Fruit fly (Drosophila melanogaster) whole organism, wandering third instar larva: Measurements from ENCODE around the gene CG43339.

Experiments used
- Abd-B ChIP-seq: fragments of >200 bp; optimal IDR thresholded peaks from 2 replicates; lab custom pipeline; 2017; ENCODE audit warnings: missing biosample characterization, missing genetic modification characterization
- CG32264 ChIP-seq: fragments of 200-800 bp; sonication (Bioruptor generic); optimal IDR thresholded peaks from 2 replicates; lab custom pipeline; 2016; ENCODE audit warnings: missing biosample characterization, missing genetic modification characterization
- CG9705 ChIP-seq: fragments of 200-800 bp; sonication (Bioruptor generic); optimal IDR thresholded peaks from 2 replicates; lab custom pipeline; 2018; ENCODE audit warnings: missing biosample characterization, mild to moderate bottlenecking, missing genetic modification characterization
- CrebA ChIP-seq: fragments of 200-800 bp; sonication (Bioruptor generic); optimal IDR thresholded peaks from 2 replicates; lab custom pipeline; 2016; ENCODE audit warnings: missing biosample characterization, mild to moderate bottlenecking, missing genetic modification characterization, borderline replicate concordance
- Dfd ChIP-seq: fragments of >200 bp; optimal IDR thresholded peaks from 2 replicates; lab custom pipeline; 2017; ENCODE audit warnings: missing biosample characterization, missing genetic modification characterization
- Dif ChIP-seq: fragments of 200-275, 200-300 bp; sonication (Bioruptor generic); optimal IDR thresholded peaks from 2 replicates; lab custom pipeline; 2018; ENCODE audit warnings: missing biosample characterization, missing genetic modification characterization; ENCODE audit not compliant: partially characterized antibody
- GATAd ChIP-seq: sonication (Bioruptor generic); optimal IDR thresholded peaks from 2 replicates; lab custom pipeline; 2016; ENCODE audit warnings: missing biosample characterization, missing genetic modification characterization
- HLH106 ChIP-seq: fragments of 200-800 bp; optimal IDR thresholded peaks from 3 replicates; lab custom pipeline; 2019; ENCODE audit warnings: missing biosample characterization, mild to moderate bottlenecking, missing genetic modification characterization, moderate library complexity
- Hnf4 ChIP-seq: fragments of 200-800 bp; sonication (Bioruptor generic); optimal IDR thresholded peaks from 2 replicates; lab custom pipeline; 2016; ENCODE audit warnings: missing biosample characterization, mild to moderate bottlenecking, missing genetic modification characterization
- Hr78 ChIP-seq: fragments of >200 bp; optimal IDR thresholded peaks from 2 replicates; lab custom pipeline; 2017; ENCODE audit warnings: missing biosample characterization, missing genetic modification characterization
- Hr83 ChIP-seq: fragments of 200-300 bp; sonication (Bioruptor generic); optimal IDR thresholded peaks from 2 replicates; lab custom pipeline; 2016; ENCODE audit warnings: missing biosample characterization, mild to moderate bottlenecking, missing genetic modification characterization, moderate library complexity; ENCODE audit not compliant: poor library complexity, severe bottlenecking
- Jra ChIP-seq: sonication (Bioruptor generic); optimal IDR thresholded peaks from 2 replicates; lab custom pipeline; 2016; ENCODE audit warnings: missing biosample characterization, missing genetic modification characterization
- Mio ChIP-seq: sonication (Bioruptor generic); optimal IDR thresholded peaks from 2 replicates; lab custom pipeline; 2016; ENCODE audit warnings: missing biosample characterization, missing genetic modification characterization
- Myc ChIP-seq: fragments of >200 bp; optimal IDR thresholded peaks from 2 replicates; lab custom pipeline; 2017
- N ChIP-seq: fragments of >200 bp; optimal IDR thresholded peaks from 2 replicates; lab custom pipeline; 2018; ENCODE audit warnings: missing biosample characterization, missing external identifiers, missing genetic modification characterization
- OdsH ChIP-seq: fragments of 200-800 bp; sonication (Bioruptor generic); optimal IDR thresholded peaks from 2 replicates; lab custom pipeline; 2016; ENCODE audit warnings: missing biosample characterization, mild to moderate bottlenecking, missing genetic modification characterization
- Rel ChIP-seq, 2 experiments: fragments of 200-800 bp; sonication (Bioruptor generic) in 1 of 2; optimal IDR thresholded peaks; 2 replicates in 1 of 2; 3 replicates in 1 of 2; lab custom pipeline; 2016 to 2019; ENCODE audit warnings: mild to moderate bottlenecking in 2 of 2, missing biosample characterization in 2 of 2, missing genetic modification characterization in 2 of 2, moderate library complexity in 1 of 2
- Sp1 ChIP-seq: fragments of 200-800 bp; sonication (Bioruptor generic); optimal IDR thresholded peaks from 3 replicates; lab custom pipeline; 2019; ENCODE audit warnings: missing biosample characterization, mild to moderate bottlenecking, missing genetic modification characterization, moderate library complexity
- Vsx2 ChIP-seq: fragments of 200-300, 225-300 bp; sonication (Bioruptor generic); optimal IDR thresholded peaks from 2 replicates; lab custom pipeline; 2018; ENCODE audit warnings: missing biosample characterization, missing genetic modification characterization; ENCODE audit not compliant: partially characterized antibody
- br ChIP-seq: fragments of 200-800 bp; sonication (Bioruptor generic); optimal IDR thresholded peaks from 2 replicates; lab custom pipeline; 2016; ENCODE audit warnings: missing biosample characterization, missing genetic modification characterization
- brk ChIP-seq: fragments of 200-800 bp; sonication (Bioruptor generic); optimal IDR thresholded peaks from 2 replicates; lab custom pipeline; 2016; ENCODE audit warnings: missing biosample characterization, mild to moderate bottlenecking, missing genetic modification characterization
- dl ChIP-seq, 2 experiments: fragments of 175-275, 200-275 bp in 1 of 2; fragments of 200-275 bp in 1 of 2; sonication (Bioruptor generic); optimal IDR thresholded peaks; lab custom pipeline; 2018; ENCODE audit warnings: mild to moderate bottlenecking in 2 of 2, missing biosample characterization in 2 of 2, missing genetic modification characterization in 2 of 2, moderate library complexity in 2 of 2; ENCODE audit not compliant: partially characterized antibody in 2 of 2, insufficient read depth in 1 of 2
- dmrt93B ChIP-seq: fragments of 200-800 bp; sonication (Bioruptor generic); optimal IDR thresholded peaks from 2 replicates; lab custom pipeline; 2018; ENCODE audit warnings: missing biosample characterization, mild to moderate bottlenecking, missing genetic modification characterization
- dsf ChIP-seq: sonication (Bioruptor generic); optimal IDR thresholded peaks from 2 replicates; lab custom pipeline; 2016; ENCODE audit warnings: missing biosample characterization, missing genetic modification characterization, borderline replicate concordance
- ey ChIP-seq: fragments of 200-800 bp; sonication (Bioruptor generic); optimal IDR thresholded peaks from 2 replicates; lab custom pipeline; 2016; ENCODE audit warnings: missing biosample characterization, missing genetic modification characterization
- foxo ChIP-seq, 2 experiments: fragments of 200-800 bp; sonication (Bioruptor generic); optimal IDR thresholded peaks; 2 replicates in 1 of 2; 3 replicates in 1 of 2; lab custom pipeline; 2016 to 2017; ENCODE audit warnings: missing biosample characterization in 2 of 2, missing genetic modification characterization in 2 of 2
- fru ChIP-seq: fragments of 200-800 bp; sonication (Bioruptor generic); optimal IDR thresholded peaks from 3 replicates; lab custom pipeline; 2016; ENCODE audit warnings: missing biosample characterization, mild to moderate bottlenecking, missing genetic modification characterization
- h ChIP-seq: fragments of 200-800 bp; sonication (Bioruptor generic); optimal IDR thresholded peaks from 3 replicates; lab custom pipeline; 2016; ENCODE audit warnings: missing biosample characterization, mild to moderate bottlenecking, missing genetic modification characterization
- jim ChIP-seq: fragments of 175-275, 200-325 bp; sonication (Bioruptor generic); optimal IDR thresholded peaks from 2 replicates; lab custom pipeline; 2016; ENCODE audit warnings: missing biosample characterization, mild to moderate bottlenecking, missing genetic modification characterization
- lola ChIP-seq: fragments of >200 bp; optimal IDR thresholded peaks from 2 replicates; lab custom pipeline; 2017; ENCODE audit warnings: missing biosample characterization, missing genetic modification characterization
- pan ChIP-seq: fragments of >200 bp; optimal IDR thresholded peaks from 2 replicates; lab custom pipeline; 2017
- psq ChIP-seq: fragments of 200-800 bp; sonication (Bioruptor generic); optimal IDR thresholded peaks from 3 replicates; lab custom pipeline; 2017; ENCODE audit warnings: missing biosample characterization, mild to moderate bottlenecking, missing genetic modification characterization, moderate library complexity
- rgr ChIP-seq: fragments of 200-800 bp; sonication (Bioruptor generic); optimal IDR thresholded peaks from 3 replicates; lab custom pipeline; 2016; ENCODE audit warnings: missing biosample characterization, mild to moderate bottlenecking, missing genetic modification characterization
- sage ChIP-seq: fragments of 200-800 bp; sonication (Bioruptor generic); optimal IDR thresholded peaks from 2 replicates; lab custom pipeline; 2016; ENCODE audit warnings: missing biosample characterization, mild to moderate bottlenecking, missing genetic modification characterization
- sv ChIP-seq: fragments of 200-800 bp; sonication (Bioruptor generic); optimal IDR thresholded peaks from 3 replicates; lab custom pipeline; 2016; ENCODE audit warnings: missing biosample characterization, missing genetic modification characterization
- tai ChIP-seq: sonication (Bioruptor generic); optimal IDR thresholded peaks from 2 replicates; lab custom pipeline; 2016; ENCODE audit warnings: missing biosample characterization, missing genetic modification characterization
- usp ChIP-seq: fragments of >200 bp; optimal IDR thresholded peaks from 2 replicates; lab custom pipeline; 2017; ENCODE audit warnings: missing biosample characterization, missing genetic modification characterization
- woc ChIP-seq: sonication (Bioruptor generic); optimal IDR thresholded peaks from 2 replicates; lab custom pipeline; 2016; ENCODE audit warnings: missing biosample characterization, mild to moderate bottlenecking, missing genetic modification characterization

The CG43339 gene

DNA sequence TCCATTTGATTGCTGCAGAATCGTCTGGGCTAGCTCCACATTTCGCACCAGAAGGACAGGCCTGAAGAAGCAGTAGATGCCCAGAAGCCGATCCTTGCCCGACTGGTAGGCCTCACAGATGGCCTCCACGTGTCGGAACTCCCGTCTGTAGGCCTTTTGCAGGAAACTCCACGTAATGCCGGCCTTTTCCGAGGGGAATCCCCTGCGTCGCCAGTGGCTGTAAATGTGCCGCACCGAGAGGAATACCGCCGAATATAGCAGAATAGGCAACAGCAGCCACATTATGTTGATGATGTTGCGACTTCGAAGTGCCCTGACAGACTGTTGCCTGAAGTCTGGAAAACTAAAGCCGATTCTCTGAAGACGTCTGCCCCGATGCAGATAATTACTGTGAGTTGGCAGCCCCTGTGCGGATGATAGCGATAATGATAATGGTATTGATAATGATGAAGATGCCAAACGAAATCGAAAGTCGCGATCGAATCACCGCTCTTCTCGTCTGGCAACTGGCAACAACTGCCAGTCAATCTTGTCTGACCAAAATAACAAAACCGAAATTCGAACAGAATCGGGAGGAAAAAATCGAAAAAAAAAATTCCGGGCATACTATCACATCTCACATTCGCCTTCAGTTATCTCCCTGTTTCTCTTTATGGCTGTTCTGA, 20.3 kb downstream of the CG43339 start, which contains the start of gene Cyp310a1:
Gene Cyp310a1 (minus strand): TSS at position 348 of the 665 bp plus-strand sequence.
- TF ChIP-seq Rel (GFP tag; optimal IDR thresholded peaks at IDR 0.05; lab: Kevin White, UChicago) (no peak), Rel (tag; optimal IDR thresholded peaks at IDR 0.05; lab: Kevin White, UChicago) (peak; percentile 83), woc (no peak), Hnf4 (GFP tag; lab: Kevin White, UChicago) (no peak)

DNA sequence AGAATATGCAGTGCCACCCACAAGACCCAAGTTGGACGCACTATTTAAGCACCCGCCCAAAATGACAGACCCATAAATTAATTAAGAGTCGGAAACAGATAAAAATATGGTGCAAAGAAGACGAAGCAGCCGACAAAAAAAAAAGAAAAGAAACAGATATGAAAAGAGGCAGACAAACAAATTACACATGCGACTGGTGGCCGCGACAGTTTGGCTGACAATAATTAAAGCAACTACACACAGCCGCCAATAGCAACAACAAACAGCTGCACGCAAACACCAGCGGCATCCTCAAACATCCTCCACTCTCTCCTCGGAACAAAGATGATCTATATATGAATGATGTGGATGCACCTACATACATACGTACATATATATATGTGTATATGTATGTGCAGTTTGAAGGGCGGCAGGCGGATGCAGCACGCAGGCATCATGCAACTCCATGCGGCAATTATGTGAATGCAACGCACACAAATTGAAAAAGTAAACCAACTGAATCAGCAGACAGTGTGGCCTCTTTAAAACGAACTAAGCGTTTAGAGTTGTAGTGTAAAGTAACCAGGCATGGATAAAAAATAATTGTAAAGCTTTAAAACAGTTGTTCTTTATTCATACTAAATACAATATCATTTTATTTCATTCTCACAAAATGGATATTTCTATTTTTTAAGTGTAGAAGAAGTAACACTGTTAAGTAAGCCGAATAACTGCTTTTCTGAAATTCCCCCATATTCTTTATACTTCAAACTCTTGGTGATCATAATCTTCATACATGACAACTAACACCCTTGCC, 25.0 kb downstream of the CG43339 start:
- TF ChIP-seq N (GFP tag; lab: Kevin White, UChicago) (no peak), jim (GFP tag; lab: Kevin White, UChicago) (no peak), h (GFP tag; lab: Kevin White, UChicago) (peak; percentile 44), CrebA (GFP tag; lab: Kevin White, UChicago) (no peak), br (GFP tag; lab: Kevin White, UChicago) (peak; percentile 22), sage (no peak), OdsH (GFP tag; lab: Kevin White, UChicago) (peak; percentile 47), Hr83 (no peak), HLH106 (tag; lab: Kevin White, UChicago) (no peak), tai (no peak), Dif (no peak), brk (GFP tag; lab: Kevin White, UChicago) (no peak), CG32264 (GFP tag; lab: Kevin White, UChicago) (no peak), woc (peak; percentile 10), psq (peak; percentile 58), fru (peak; percentile 62), Myc (lab: Kevin White, UChicago) (no peak), foxo (GFP tag; optimal IDR thresholded peaks at IDR 0.05; lab: Kevin White, UChicago) (peak in 1 of 2 experiments; percentile 59), dmrt93B (no peak), Hr78 (no peak), GATAd (no peak), Hnf4 (GFP tag; lab: Kevin White, UChicago) (peak; percentile 44), usp (GFP tag; lab: Kevin White, UChicago) (no peak), pan (lab: Kevin White, UChicago) (no peak), ey (GFP tag; lab: Kevin White, UChicago) (peak; percentile 20), sv (GFP tag; lab: Kevin White, UChicago) (no peak), Sp1 (GFP tag; lab: Kevin White, UChicago) (peak; percentile 40), Vsx2 (no peak), rgr (peak; percentile 20), Mio (GFP tag; lab: Kevin White, UChicago) (no peak)

DNA sequence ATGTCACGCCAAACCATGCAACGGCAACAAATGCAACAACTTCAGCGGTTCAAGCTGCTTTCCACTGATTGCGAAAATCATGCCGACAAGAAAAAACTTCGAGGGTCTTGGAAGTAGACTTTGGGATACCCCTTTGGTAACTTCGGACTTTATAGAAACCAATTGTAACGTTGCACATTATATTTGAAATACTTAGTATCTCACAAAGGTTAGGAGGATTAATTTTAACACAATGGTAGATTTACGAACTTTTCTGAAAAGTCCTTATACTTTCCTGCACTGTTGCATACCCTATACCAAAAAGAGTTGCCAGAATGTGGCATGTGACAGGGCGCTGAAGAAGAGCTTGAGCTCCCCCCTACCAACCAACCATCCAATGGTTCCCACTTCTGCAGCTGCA, 27.6 kb downstream of the CG43339 start:
- TF ChIP-seq CG9705 (no peak), GATAd (no peak), pan (lab: Kevin White, UChicago) (no peak), dl (GFP tag; optimal IDR thresholded peaks at IDR 0.05; lab: Kevin White, UChicago; ENCODE audit: insufficient read depth in 1 of 2, partially characterized antibody in 2 of 2) (no peak), CG32264 (GFP tag; lab: Kevin White, UChicago) (no peak), sv (GFP tag; lab: Kevin White, UChicago) (no peak), psq (peak; percentile 9), sage (no peak), woc (peak; percentile 50), Hr78 (no peak), CrebA (GFP tag; lab: Kevin White, UChicago) (no peak), HLH106 (tag; lab: Kevin White, UChicago) (peak; percentile 52), OdsH (GFP tag; lab: Kevin White, UChicago) (peak; percentile 28), dmrt93B (peak; percentile 17), lola (no peak), foxo (GFP tag; optimal IDR thresholded peaks at IDR 0.05; lab: Kevin White, UChicago) (peak in 1 of 2 experiments; percentile 59), br (GFP tag; lab: Kevin White, UChicago) (peak; percentile 56), brk (GFP tag; lab: Kevin White, UChicago) (no peak), tai (no peak), usp (GFP tag; lab: Kevin White, UChicago) (no peak), Myc (lab: Kevin White, UChicago) (no peak), rgr (peak; percentile 30), Dfd (GFP tag; lab: Kevin White, UChicago) (no peak), jim (GFP tag; lab: Kevin White, UChicago) (no peak), Hnf4 (GFP tag; lab: Kevin White, UChicago) (peak; percentile 21), Jra (GFP tag; lab: Kevin White, UChicago) (no peak), Hr83 (no peak), fru (peak; percentile 66), ey (GFP tag; lab: Kevin White, UChicago) (peak; percentile 54), Vsx2 (no peak), N (GFP tag; lab: Kevin White, UChicago) (no peak), Mio (GFP tag; lab: Kevin White, UChicago) (no peak), h (GFP tag; lab: Kevin White, UChicago) (peak; percentile 54), Abd-B (GFP tag; lab: Kevin White, UChicago) (no peak), Dif (no peak), dsf (GFP tag; lab: Kevin White, UChicago) (no peak), Sp1 (GFP tag; lab: Kevin White, UChicago) (peak; percentile 31), Rel (GFP tag; optimal IDR thresholded peaks at IDR 0.05; lab: Kevin White, UChicago) (no peak), Rel (tag; optimal IDR thresholded peaks at IDR 0.05; lab: Kevin White, UChicago) (no peak)
- TF ChIP-seq, all 38 proteins: peak for 13
